Worm (Caenorhabditis elegans): ENCODE data around the gene C01B9.4.
"Not testable (repeated sequence)": the region's sequence is repeated elsewhere in the genome, so short reads cannot be mapped to it uniquely, and the experiment has no call there.

The C01B9.4 gene

ce11 chrII:13818043-13818442, 34.3 kb upstream of the C01B9.4 start, which contains the start of gene his-16:
Gene his-16 (minus strand): TSS chrII:13818143.
- TF ChIP-seq pha-4 (tag; optimal IDR thresholded peaks at IDR 0.05); ham-2 (GFP tag; optimal IDR thresholded peaks at IDR 0.05); nhr-76 (tag; optimal IDR thresholded peaks at IDR 0.05): not testable (repeated sequence)

- TF ChIP-seq ceh-39 (tag; optimal IDR thresholded peaks at IDR 0.05), result peak; percentile 32
These were observed 33.7 kb upstream of the C01B9.4 start for ce11 chrII:13817474-13817873.

ce11 chrII:13815513-13815912, 31.7 kb upstream of the C01B9.4 start:
- TF ChIP-seq pha-4 (tag; optimal IDR thresholded peaks at IDR 0.05) (no peak), flh-1 (GFP tag; optimal IDR thresholded peaks at IDR 0.05) (no peak), nhr-76 (tag; optimal IDR thresholded peaks at IDR 0.05) (no peak), sem-2 (GFP tag; optimal IDR thresholded peaks at IDR 0.05) (no peak), lsy-2 (tag; optimal IDR thresholded peaks at IDR 0.05) (no peak), unc-62 (GFP tag; optimal IDR thresholded peaks at IDR 0.05) (no peak), snpc-4 (tag; optimal IDR thresholded peaks at IDR 0.05) (no peak), elt-3 (tag; optimal IDR thresholded peaks at IDR 0.05) (no peak), ces-1 (GFP tag; optimal IDR thresholded peaks at IDR 0.05) (no peak), nhr-12 (tag; optimal IDR thresholded peaks at IDR 0.05) (no peak), elt-1 (tag; optimal IDR thresholded peaks at IDR 0.05; ENCODE audit: borderline replicate concordance, insufficient read depth) (no peak), M03D4.4 (tag; optimal IDR thresholded peaks at IDR 0.05) (no peak), nhr-28 (tag; optimal IDR thresholded peaks at IDR 0.05) (no peak), ztf-11 (tag; optimal IDR thresholded peaks at IDR 0.05) (no peak)

- TF ChIP-seq ztf-11 (tag; optimal IDR thresholded peaks at IDR 0.05) (no peak), nhr-12 (tag; optimal IDR thresholded peaks at IDR 0.05) (no peak), zip-8 (tag; optimal IDR thresholded peaks at IDR 0.05) (no peak), flh-1 (GFP tag; optimal IDR thresholded peaks at IDR 0.05) (no peak), unc-39 (tag; optimal IDR thresholded peaks at IDR 0.05) (no peak), mep-1 (tag; optimal IDR thresholded peaks at IDR 0.05) (no peak), nhr-76 (tag; optimal IDR thresholded peaks at IDR 0.05) (no peak), drap-1 (GFP tag; optimal IDR thresholded peaks at IDR 0.05) (no peak), bed-3 (GFP tag; optimal IDR thresholded peaks at IDR 0.05) (no peak), cnd-1 (tag; optimal IDR thresholded peaks at IDR 0.05) (no peak), nhr-28 (tag; optimal IDR thresholded peaks at IDR 0.05) (no peak), snpc-4 (tag; optimal IDR thresholded peaks at IDR 0.05) (no peak), unc-120 (tag; optimal IDR thresholded peaks at IDR 0.05; ENCODE audit: poor library complexity, severe bottlenecking) (no peak)
These were observed 30.2 kb upstream of the C01B9.4 start for ce11 chrII:13813950-13814349.

- TF ChIP-seq zip-8 (tag; optimal IDR thresholded peaks at IDR 0.05) (no peak), ces-1 (GFP tag; optimal IDR thresholded peaks at IDR 0.05) (peak; percentile 69), nhr-12 (tag; optimal IDR thresholded peaks at IDR 0.05) (no peak)
These were observed 29.6 kb upstream of the C01B9.4 start for ce11 chrII:13813413-13813812.

ce11 chrII:13812335-13812734, 28.6 kb upstream of the C01B9.4 start:
- TF ChIP-seq nhr-12 (tag; optimal IDR thresholded peaks at IDR 0.05) (no peak), ces-1 (GFP tag; optimal IDR thresholded peaks at IDR 0.05) (peak; percentile 45)

ce11 chrII:13806269-13806668, 22.5 kb upstream of the C01B9.4 start:
- TF ChIP-seq elt-3 (tag; optimal IDR thresholded peaks at IDR 0.05), result no peak
- TF ChIP-seq tbx-8 (GFP tag; optimal IDR thresholded peaks at IDR 0.05), result no peak
- no peak for TF ChIP-seq elt-1 (tag; optimal IDR thresholded peaks at IDR 0.05; ENCODE audit: borderline replicate concordance, insufficient read depth)
- no peak for TF ChIP-seq ham-2 (GFP tag; optimal IDR thresholded peaks at IDR 0.05)
- no peak for TF ChIP-seq hlh-1 (tag; optimal IDR thresholded peaks at IDR 0.05)
- TF ChIP-seq unc-120 (tag; optimal IDR thresholded peaks at IDR 0.05; ENCODE audit: poor library complexity, severe bottlenecking), result no peak
- TF ChIP-seq lin-13 (tag; optimal IDR thresholded peaks at IDR 0.05), result no peak
- no peak for TF ChIP-seq M03D4.4 (tag; optimal IDR thresholded peaks at IDR 0.05)
- no peak for TF ChIP-seq blmp-1 (tag; optimal IDR thresholded peaks at IDR 0.05)
- no peak for TF ChIP-seq nhr-28 (tag; optimal IDR thresholded peaks at IDR 0.05)
- TF ChIP-seq ceh-83 (GFP tag; optimal IDR thresholded peaks at IDR 0.05), result no peak
- no peak for TF ChIP-seq mls-2 (tag; optimal IDR thresholded peaks at IDR 0.05)
- TF ChIP-seq nhr-12 (tag; optimal IDR thresholded peaks at IDR 0.05), result no peak
- TF ChIP-seq snpc-4 (tag; optimal IDR thresholded peaks at IDR 0.05), result no peak
- TF ChIP-seq mep-1 (tag; optimal IDR thresholded peaks at IDR 0.05), result no peak

Data from whole organism, mixed stage, embryonic.